Fruit fly (Drosophila melanogaster) Kc167 (cell line): ENCODE measurements around the gene Ykt6.

Source experiments
- Myc ChIP-seq: fragments of >200 bp; optimal IDR thresholded peaks from 2 replicates; lab custom pipeline; 2017; ENCODE audit warnings: missing external identifiers
- Sin3A ChIP-seq: fragments of >200 bp; optimal IDR thresholded peaks from 2 replicates; lab custom pipeline; 2018; ENCODE audit warnings: missing external identifiers
- h ChIP-seq: fragments of >200 bp; optimal IDR thresholded peaks from 3 replicates; lab custom pipeline; 2018; ENCODE audit warnings: missing external identifiers
- insv ChIP-seq: fragments of >200 bp; optimal IDR thresholded peaks from 3 replicates; lab custom pipeline; 2018; ENCODE audit warnings: missing external identifiers
- psq ChIP-seq: fragments of >200 bp; optimal IDR thresholded peaks from 2 replicates; lab custom pipeline; 2017; ENCODE audit warnings: missing external identifiers
- ttk ChIP-seq: sonication (Bioruptor generic); optimal IDR thresholded peaks from 2 replicates; lab custom pipeline; 2017; ENCODE audit warnings: missing external identifiers

Gene Ykt6

dm6 chrX:7920081-7920688, at the start of gene Ykt6, which contains the start of gene hdm:
Gene Ykt6 (plus strand): TSS chrX:7920409.
Gene hdm (minus strand): TSS chrX:7920131.
- no peak for TF ChIP-seq ttk (lab: Kevin White, UChicago)
- TF ChIP-seq h (lab: Kevin White, UChicago): no peak
- no peak for TF ChIP-seq psq (lab: Kevin White, UChicago)
- no peak for TF ChIP-seq Sin3A (lab: Kevin White, UChicago)
- TF ChIP-seq Myc: no peak
- TF ChIP-seq insv (lab: Kevin White, UChicago): no peak

dm6 chrX:7873172-7873930, 46.9 kb upstream of the Ykt6 start, which contains the start of gene dec:
Gene dec (minus strand): TSS chrX:7873222.
- TF ChIP-seq Sin3A (lab: Kevin White, UChicago) (no peak), psq (lab: Kevin White, UChicago) (no peak), insv (lab: Kevin White, UChicago) (no peak), ttk (lab: Kevin White, UChicago) (no peak), h (lab: Kevin White, UChicago) (no peak), Myc (no peak)

dm6 chrX:7874094-7874493, 46.1 kb upstream of the Ykt6 start, which contains the start of gene Ir7c:
Gene Ir7c (plus strand): TSS chrX:7874394.
- TF ChIP-seq ttk (lab: Kevin White, UChicago): no peak
- no peak for TF ChIP-seq Sin3A (lab: Kevin White, UChicago)
- TF ChIP-seq h (lab: Kevin White, UChicago): no peak
- TF ChIP-seq Myc: no peak

DNA sequence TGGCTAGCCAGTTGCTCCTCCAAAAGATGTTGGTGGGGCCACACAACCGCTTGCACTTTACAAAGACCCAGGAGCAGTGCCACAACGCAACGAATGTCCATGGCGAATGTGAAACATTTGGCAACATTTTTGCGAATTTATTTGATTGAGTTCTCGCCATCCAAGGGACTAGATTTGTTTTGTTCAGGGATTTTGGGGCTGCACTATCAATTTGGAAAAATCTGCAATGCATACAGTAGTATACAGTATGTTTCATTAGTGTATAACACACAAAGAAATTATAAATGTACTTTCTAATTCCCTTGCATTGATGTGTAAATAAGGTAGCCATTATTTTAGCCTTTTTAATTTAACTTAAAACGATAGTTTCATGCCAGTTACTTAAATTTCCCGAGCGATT, 41.5 kb upstream of the Ykt6 start, which contains the start of gene Ir7d:
Gene Ir7d (minus strand): TSS at position 101 of the 400 bp plus-strand sequence.
- TF ChIP-seq Myc (no peak), psq (lab: Kevin White, UChicago) (no peak), Sin3A (lab: Kevin White, UChicago) (no peak), h (lab: Kevin White, UChicago) (no peak), ttk (lab: Kevin White, UChicago) (no peak), insv (lab: Kevin White, UChicago) (no peak)

DNA sequence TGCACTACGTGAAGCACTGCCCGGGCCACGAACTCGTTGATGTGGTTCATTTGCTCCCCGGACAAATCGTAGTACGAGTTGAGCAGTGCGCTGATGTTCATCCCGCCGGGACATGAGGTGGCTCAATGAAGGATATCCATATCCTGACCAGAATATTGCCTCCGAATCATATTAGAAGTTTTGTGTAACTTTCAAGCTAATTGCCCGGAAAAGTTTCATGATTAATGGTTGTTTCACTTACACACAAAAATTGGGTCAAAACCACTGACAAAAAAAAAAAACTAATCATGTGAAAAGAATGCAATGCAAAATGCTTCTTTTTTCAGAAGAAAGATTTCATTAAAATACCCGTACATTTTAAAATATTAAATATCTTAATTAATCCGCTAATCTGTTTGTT, 38.6 kb upstream of the Ykt6 start, which contains the start of gene Ir7e:
Gene Ir7e (minus strand): TSS at position 101 of the 400 bp plus-strand sequence.
- TF ChIP-seq insv (lab: Kevin White, UChicago) (no peak), ttk (lab: Kevin White, UChicago) (no peak)

- TF ChIP-seq h (lab: Kevin White, UChicago) (no peak), ttk (lab: Kevin White, UChicago) (no peak), insv (lab: Kevin White, UChicago) (no peak), Myc (no peak), Sin3A (lab: Kevin White, UChicago) (no peak), psq (lab: Kevin White, UChicago) (no peak)
Observed at dm6 chrX:7883926-7884325, 36.3 kb upstream of the Ykt6 start, which contains the start of gene Ir7f. Gene Ir7f (minus strand): TSS chrX:7884026.

dm6 chrX:7884360-7884759, 35.8 kb upstream of the Ykt6 start, which contains the start of gene Ir7g:
Gene Ir7g (plus strand): TSS chrX:7884660.
- no peak for TF ChIP-seq insv (lab: Kevin White, UChicago)
- no peak for TF ChIP-seq Sin3A (lab: Kevin White, UChicago)
- TF ChIP-seq h (lab: Kevin White, UChicago): no peak
- TF ChIP-seq ttk (lab: Kevin White, UChicago): no peak
- TF ChIP-seq psq (lab: Kevin White, UChicago): no peak
- TF ChIP-seq Myc: no peak

DNA sequence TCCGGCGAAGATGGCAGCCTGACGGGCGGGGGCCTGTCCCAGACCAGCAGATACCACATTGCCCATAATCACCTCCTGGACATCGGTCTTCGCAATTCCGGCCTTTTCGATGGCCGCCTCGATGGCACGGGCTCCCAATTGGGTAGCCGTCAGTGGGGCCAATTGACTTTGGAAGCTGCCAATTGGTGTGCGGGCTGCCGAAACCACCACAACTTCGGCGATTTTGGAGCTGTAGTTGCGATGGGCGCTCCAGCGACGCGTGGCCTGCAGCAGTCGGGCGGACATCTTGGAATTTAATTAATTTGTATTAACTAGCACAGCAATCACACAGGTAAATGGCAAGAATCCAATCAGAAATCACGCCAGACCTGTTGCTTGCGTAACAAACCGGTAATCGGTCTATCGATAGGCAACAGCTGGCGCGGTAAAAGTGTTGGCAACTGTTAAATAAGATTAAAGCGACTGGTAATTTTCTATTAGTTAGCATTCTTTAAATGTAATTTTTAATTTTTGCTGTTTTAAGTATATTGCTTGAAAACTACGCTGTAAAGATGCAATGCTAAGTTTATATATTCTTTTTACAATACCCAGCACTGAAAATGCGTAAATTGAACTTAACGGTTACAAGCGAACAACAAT, 31.7 kb upstream of the Ykt6 start, which contains the start of gene Acat1:
Gene Acat1 (minus strand): TSS at position 400 of the 639 bp plus-strand sequence.
- no peak for TF ChIP-seq h (lab: Kevin White, UChicago)
- TF ChIP-seq Sin3A (lab: Kevin White, UChicago): no peak
- TF ChIP-seq ttk (lab: Kevin White, UChicago): no peak
- TF ChIP-seq psq (lab: Kevin White, UChicago): no peak
- TF ChIP-seq insv (lab: Kevin White, UChicago): no peak
- no peak for TF ChIP-seq Myc

DNA sequence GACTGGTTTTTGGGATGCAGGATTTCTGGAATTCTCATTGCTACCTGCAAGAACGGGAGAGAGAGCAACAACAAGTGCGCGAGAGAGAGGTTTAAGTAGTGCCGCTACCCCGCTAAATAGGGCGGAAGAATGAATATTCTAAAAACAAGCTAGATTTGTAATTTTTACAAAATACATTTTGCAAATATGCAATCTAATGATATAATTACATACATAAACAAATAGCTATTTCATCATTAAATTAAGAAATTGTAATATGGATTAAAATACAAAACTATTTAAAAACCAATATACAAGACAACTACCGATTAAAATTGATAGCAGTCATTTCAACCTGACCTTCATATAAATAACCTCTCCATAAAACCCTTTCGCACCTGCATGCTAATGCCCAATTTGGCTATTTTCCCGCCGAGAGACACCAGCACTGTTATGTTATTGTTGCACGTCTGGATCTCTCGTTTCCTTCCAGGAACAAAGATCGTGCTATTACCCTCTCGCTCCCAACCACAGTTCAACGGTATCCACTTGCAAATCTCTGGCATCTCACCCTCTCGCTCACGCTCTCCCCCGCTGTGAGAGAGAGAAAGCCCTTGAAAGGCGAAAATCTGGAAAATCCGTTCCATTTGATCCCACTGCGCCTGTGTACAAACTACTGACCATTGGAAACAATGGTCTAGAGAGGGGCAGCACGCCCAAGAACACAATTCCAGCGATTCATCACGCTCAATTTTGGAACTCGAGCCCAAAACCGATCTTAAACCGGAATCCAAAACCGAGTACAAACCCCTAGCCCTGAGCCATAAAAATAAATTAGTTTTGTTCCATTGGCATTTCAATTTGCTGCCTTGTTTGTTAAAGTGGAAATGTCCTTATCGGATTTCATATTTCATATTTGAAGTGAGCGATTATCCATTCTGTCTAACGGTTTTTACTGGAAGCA, 28.3 kb upstream of the Ykt6 start, which contains the start of gene Nek2:
Gene Nek2 (minus strand): TSS at position 51 of the 943 bp plus-strand sequence.
- TF ChIP-seq ttk (lab: Kevin White, UChicago): no peak
- no peak for TF ChIP-seq Sin3A (lab: Kevin White, UChicago)
- TF ChIP-seq Myc: no peak
- TF ChIP-seq h (lab: Kevin White, UChicago): no peak
- TF ChIP-seq psq (lab: Kevin White, UChicago): no peak
- no peak for TF ChIP-seq insv (lab: Kevin White, UChicago)

- TF ChIP-seq Myc (no peak), Sin3A (lab: Kevin White, UChicago) (no peak), insv (lab: Kevin White, UChicago) (no peak), psq (lab: Kevin White, UChicago) (no peak), ttk (lab: Kevin White, UChicago) (no peak), h (lab: Kevin White, UChicago) (no peak)
Observed at dm6 chrX:7892539-7892899, 27.7 kb upstream of the Ykt6 start.
